Fruit fly (Drosophila melanogaster): ENCODE results near the gene CG15203.

The CG15203 gene

DNA sequence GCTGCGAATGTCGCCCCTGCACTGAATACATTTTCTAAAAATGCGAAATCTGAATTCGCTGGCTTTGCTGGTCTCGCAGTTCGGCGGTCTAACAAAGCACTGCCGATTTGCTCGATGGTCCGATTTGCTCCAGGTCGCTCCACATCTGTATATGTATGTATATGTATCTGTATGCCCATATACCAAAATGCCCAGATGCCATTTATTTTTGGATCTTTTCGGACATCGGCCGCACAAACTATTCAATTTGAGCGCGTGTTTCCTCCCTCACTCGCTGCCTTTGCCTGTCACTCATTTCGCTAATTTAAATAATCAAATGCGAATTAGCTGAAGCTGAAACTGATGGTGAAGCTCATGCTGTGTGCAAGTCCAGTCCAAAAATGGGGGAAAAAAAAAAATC lies 3.3 kb upstream of the CG15203 start, which contains the start of gene CG1537:
Gene CG1537, minus strand, starts transcription at position 101 of the 400 bp plus-strand sequence.
- TF ChIP-seq HLH106 (tag; optimal IDR thresholded peaks at IDR 0.05) (no peak), Vsx2 (GFP tag; optimal IDR thresholded peaks at IDR 0.05; ENCODE audit: partially characterized antibody) (no peak), OdsH (GFP tag; optimal IDR thresholded peaks at IDR 0.05) (no peak), ey (GFP tag; optimal IDR thresholded peaks at IDR 0.05) (no peak), Jra (GFP tag; optimal IDR thresholded peaks at IDR 0.05) (no peak), CG9705 (GFP tag; optimal IDR thresholded peaks at IDR 0.05) (no peak), N (GFP tag; optimal IDR thresholded peaks at IDR 0.05) (no peak)

- peak; percentile 5 for TF ChIP-seq h (GFP tag; optimal IDR thresholded peaks at IDR 0.05)
- TF ChIP-seq dmrt93B (GFP tag; optimal IDR thresholded peaks at IDR 0.05), result peak; percentile 3
- TF ChIP-seq foxo (GFP tag; optimal IDR thresholded peaks at IDR 0.05), result peak in 1 of 2 experiments; percentile 23
- peak; percentile 18 for TF ChIP-seq HLH106 (tag; optimal IDR thresholded peaks at IDR 0.05)
- TF ChIP-seq sage (GFP tag; optimal IDR thresholded peaks at IDR 0.05), result no peak
- TF ChIP-seq Myc (optimal IDR thresholded peaks at IDR 0.05), result no peak
Measured at dm6 chrX:11081242-11081641, 14.9 kb downstream of the CG15203 start.

DNA sequence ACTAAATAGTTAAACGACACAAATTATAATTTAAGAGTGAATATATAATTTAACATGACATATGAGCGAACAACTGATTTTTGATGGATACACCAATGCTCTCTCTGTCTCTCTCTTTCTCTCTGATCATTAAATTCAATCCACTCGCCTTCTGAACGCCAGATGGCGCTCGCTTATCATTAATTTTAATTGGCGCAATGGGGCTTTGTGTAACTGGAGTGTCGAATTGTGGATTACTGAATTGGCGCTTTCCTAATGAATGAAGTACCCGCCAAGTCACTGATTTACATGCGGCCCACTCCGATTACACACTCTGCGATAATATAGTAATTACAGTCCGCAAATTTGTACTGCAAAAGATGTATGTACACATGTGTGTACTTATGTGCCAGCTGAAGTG lies 15.5 kb downstream of the CG15203 start:
- TF ChIP-seq sage (GFP tag; optimal IDR thresholded peaks at IDR 0.05), result no peak
- no peak for TF ChIP-seq Rel (GFP tag; optimal IDR thresholded peaks at IDR 0.05)
- TF ChIP-seq Rel (tag; optimal IDR thresholded peaks at IDR 0.05), result no peak
- no peak for TF ChIP-seq OdsH (GFP tag; optimal IDR thresholded peaks at IDR 0.05)
- TF ChIP-seq Vsx2 (GFP tag; optimal IDR thresholded peaks at IDR 0.05; ENCODE audit: partially characterized antibody), result no peak

DNA sequence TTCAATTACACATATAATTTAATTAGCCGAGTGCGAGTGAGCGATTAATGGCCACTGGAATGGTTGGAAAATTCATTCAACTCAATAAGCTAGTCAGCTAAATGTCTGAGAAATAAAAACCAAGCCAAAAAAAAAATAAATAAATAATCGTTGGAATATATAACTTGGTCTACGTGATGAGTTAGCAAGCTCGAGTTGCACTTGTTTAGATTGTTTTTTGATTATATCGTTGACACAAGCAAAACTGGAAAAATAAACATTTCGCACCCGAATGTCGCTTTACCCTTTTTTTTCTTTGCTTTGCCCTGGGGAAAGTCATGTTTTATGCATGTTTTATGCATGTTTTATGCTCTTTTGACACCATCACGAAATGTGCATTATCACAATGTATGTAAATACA lies 16.7 kb downstream of the CG15203 start:
- TF ChIP-seq usp (GFP tag; optimal IDR thresholded peaks at IDR 0.05), result no peak
- no peak for TF ChIP-seq br (GFP tag; optimal IDR thresholded peaks at IDR 0.05)
- no peak for TF ChIP-seq h (GFP tag; optimal IDR thresholded peaks at IDR 0.05)
- no peak for TF ChIP-seq tai (GFP tag; optimal IDR thresholded peaks at IDR 0.05)
- TF ChIP-seq Sp1 (GFP tag; optimal IDR thresholded peaks at IDR 0.05), result no peak
- TF ChIP-seq Rel (GFP tag; optimal IDR thresholded peaks at IDR 0.05), result no peak
- no peak for TF ChIP-seq Rel (tag; optimal IDR thresholded peaks at IDR 0.05)

DNA sequence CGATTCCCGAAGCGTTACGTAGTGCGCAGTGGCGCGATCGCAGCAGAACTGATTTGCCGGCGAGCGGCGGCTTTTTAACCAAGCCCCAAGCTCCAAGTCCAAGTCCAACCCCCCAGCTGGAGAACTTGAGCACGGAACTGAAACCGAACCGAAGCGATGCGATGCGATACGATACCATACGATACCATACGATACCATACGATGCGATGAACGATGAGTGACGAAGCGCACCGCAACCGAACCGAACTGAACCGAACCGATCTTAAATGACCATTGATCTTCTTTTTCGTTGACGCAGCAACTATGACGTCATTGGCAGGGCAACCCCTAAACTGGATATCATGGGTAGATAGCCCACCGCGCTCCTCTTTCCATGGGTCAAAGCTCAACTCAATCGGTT lies 19.9 kb downstream of the CG15203 start, which contains the start of gene sev:
Gene sev, minus strand, starts transcription at position 50 of the 400 bp plus-strand sequence.
- no peak for TF ChIP-seq fru (GFP tag; optimal IDR thresholded peaks at IDR 0.05)
- no peak for TF ChIP-seq Dfd (GFP tag; optimal IDR thresholded peaks at IDR 0.05)
- TF ChIP-seq h (GFP tag; optimal IDR thresholded peaks at IDR 0.05), result no peak
- no peak for TF ChIP-seq brk (GFP tag; optimal IDR thresholded peaks at IDR 0.05)
- no peak for TF ChIP-seq sage (GFP tag; optimal IDR thresholded peaks at IDR 0.05)
- no peak for TF ChIP-seq GATAd (GFP tag; optimal IDR thresholded peaks at IDR 0.05)
- no peak for TF ChIP-seq CrebA (GFP tag; optimal IDR thresholded peaks at IDR 0.05; ENCODE audit: borderline replicate concordance)
- TF ChIP-seq pan (optimal IDR thresholded peaks at IDR 0.05), result no peak
- TF ChIP-seq br (GFP tag; optimal IDR thresholded peaks at IDR 0.05), result no peak
- no peak for TF ChIP-seq Hr78 (GFP tag; optimal IDR thresholded peaks at IDR 0.05)
- TF ChIP-seq N (GFP tag; optimal IDR thresholded peaks at IDR 0.05), result no peak
- no peak for TF ChIP-seq dmrt93B (GFP tag; optimal IDR thresholded peaks at IDR 0.05)
- no peak for TF ChIP-seq tai (GFP tag; optimal IDR thresholded peaks at IDR 0.05)
- no peak for TF ChIP-seq Jra (GFP tag; optimal IDR thresholded peaks at IDR 0.05)
- no peak for TF ChIP-seq Vsx2 (GFP tag; optimal IDR thresholded peaks at IDR 0.05; ENCODE audit: partially characterized antibody)
- no peak for TF ChIP-seq lola (GFP tag; optimal IDR thresholded peaks at IDR 0.05)
- no peak for TF ChIP-seq dl (GFP tag; optimal IDR thresholded peaks at IDR 0.05; ENCODE audit: insufficient read depth in 1 of 2, partially characterized antibody in 2 of 2)

dm6 chrX:11087384-11087783 lies 21.0 kb downstream of the CG15203 start:
- TF ChIP-seq N (GFP tag; optimal IDR thresholded peaks at IDR 0.05), result peak; percentile 7
- no peak for TF ChIP-seq sv (GFP tag; optimal IDR thresholded peaks at IDR 0.05)

DNA sequence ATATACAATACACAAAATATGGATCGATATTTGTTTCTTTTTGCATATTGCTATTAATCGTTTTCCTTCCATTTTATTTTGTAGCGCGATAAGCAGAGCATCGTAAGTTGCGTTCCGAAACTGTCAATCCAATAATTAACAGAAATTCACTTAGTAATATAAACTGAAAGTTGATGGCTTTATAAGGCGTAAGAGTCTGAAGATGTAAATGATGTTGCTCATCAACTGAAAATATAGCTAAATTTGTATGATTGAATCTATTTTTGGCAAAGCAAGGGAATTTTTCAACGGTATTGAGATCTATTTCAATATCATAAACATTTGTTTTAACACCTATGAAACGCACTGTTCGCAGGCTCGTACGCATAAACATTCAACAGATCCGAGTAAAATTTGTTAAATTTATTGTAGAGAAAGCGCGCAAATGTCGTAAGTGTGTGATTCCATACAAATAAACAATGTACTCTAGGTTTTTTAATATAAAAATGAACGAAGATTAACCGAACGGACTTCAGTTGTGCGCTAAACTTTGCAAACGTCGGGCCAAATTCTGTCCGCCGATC lies 22.5 kb downstream of the CG15203 start, which contains the start of gene Vago:
Gene Vago, plus strand, starts transcription at position 513 of the 563 bp plus-strand sequence.
- TF ChIP-seq CG32264 (GFP tag; optimal IDR thresholded peaks at IDR 0.05) (no peak), HLH106 (tag; optimal IDR thresholded peaks at IDR 0.05) (peak; percentile 55), lola (GFP tag; optimal IDR thresholded peaks at IDR 0.05) (no peak), Dfd (GFP tag; optimal IDR thresholded peaks at IDR 0.05) (no peak), Dif (GFP tag; optimal IDR thresholded peaks at IDR 0.05; ENCODE audit: partially characterized antibody) (no peak), Hr78 (GFP tag; optimal IDR thresholded peaks at IDR 0.05) (no peak), h (GFP tag; optimal IDR thresholded peaks at IDR 0.05) (no peak), Jra (GFP tag; optimal IDR thresholded peaks at IDR 0.05) (no peak), usp (GFP tag; optimal IDR thresholded peaks at IDR 0.05) (no peak), Hr83 (GFP tag; optimal IDR thresholded peaks at IDR 0.05; ENCODE audit: poor library complexity, severe bottlenecking) (no peak), dsf (GFP tag; optimal IDR thresholded peaks at IDR 0.05; ENCODE audit: borderline replicate concordance) (no peak), foxo (GFP tag; optimal IDR thresholded peaks at IDR 0.05) (no peak), Abd-B (GFP tag; optimal IDR thresholded peaks at IDR 0.05) (no peak), Mio (GFP tag; optimal IDR thresholded peaks at IDR 0.05) (no peak), fru (GFP tag; optimal IDR thresholded peaks at IDR 0.05) (peak; percentile 42), OdsH (GFP tag; optimal IDR thresholded peaks at IDR 0.05) (no peak), ey (GFP tag; optimal IDR thresholded peaks at IDR 0.05) (peak; percentile 23), br (GFP tag; optimal IDR thresholded peaks at IDR 0.05) (peak; percentile 22), GATAd (GFP tag; optimal IDR thresholded peaks at IDR 0.05) (no peak), CG9705 (GFP tag; optimal IDR thresholded peaks at IDR 0.05) (no peak), dl (GFP tag; optimal IDR thresholded peaks at IDR 0.05; ENCODE audit: insufficient read depth in 1 of 2, partially characterized antibody in 2 of 2) (no peak), CrebA (GFP tag; optimal IDR thresholded peaks at IDR 0.05; ENCODE audit: borderline replicate concordance) (no peak), woc (GFP tag; optimal IDR thresholded peaks at IDR 0.05) (peak; percentile 3)
